Fruit fly (Drosophila melanogaster) whole organism, wandering third instar larva: ENCODE measurements around the gene CheB93b.

Experiments
- CG32264 ChIP-seq: fragments of 200-800 bp; sonication (Bioruptor generic); optimal IDR thresholded peaks from 2 replicates; lab custom pipeline; 2016; ENCODE audit warnings: missing biosample characterization, missing genetic modification characterization
- CrebA ChIP-seq: fragments of 200-800 bp; sonication (Bioruptor generic); optimal IDR thresholded peaks from 2 replicates; lab custom pipeline; 2016; ENCODE audit warnings: missing biosample characterization, mild to moderate bottlenecking, missing genetic modification characterization, borderline replicate concordance
- Dfd ChIP-seq: fragments of >200 bp; optimal IDR thresholded peaks from 2 replicates; lab custom pipeline; 2017; ENCODE audit warnings: missing biosample characterization, missing genetic modification characterization
- Dif ChIP-seq: fragments of 200-275, 200-300 bp; sonication (Bioruptor generic); optimal IDR thresholded peaks from 2 replicates; lab custom pipeline; 2018; ENCODE audit warnings: missing biosample characterization, missing genetic modification characterization; ENCODE audit not compliant: partially characterized antibody
- GATAd ChIP-seq: sonication (Bioruptor generic); optimal IDR thresholded peaks from 2 replicates; lab custom pipeline; 2016; ENCODE audit warnings: missing biosample characterization, missing genetic modification characterization
- HLH106 ChIP-seq: fragments of 200-800 bp; optimal IDR thresholded peaks from 3 replicates; lab custom pipeline; 2019; ENCODE audit warnings: missing biosample characterization, mild to moderate bottlenecking, missing genetic modification characterization, moderate library complexity
- Hnf4 ChIP-seq: fragments of 200-800 bp; sonication (Bioruptor generic); optimal IDR thresholded peaks from 2 replicates; lab custom pipeline; 2016; ENCODE audit warnings: missing biosample characterization, mild to moderate bottlenecking, missing genetic modification characterization
- Hr78 ChIP-seq: fragments of >200 bp; optimal IDR thresholded peaks from 2 replicates; lab custom pipeline; 2017; ENCODE audit warnings: missing biosample characterization, missing genetic modification characterization
- Hr83 ChIP-seq: fragments of 200-300 bp; sonication (Bioruptor generic); optimal IDR thresholded peaks from 2 replicates; lab custom pipeline; 2016; ENCODE audit warnings: missing biosample characterization, mild to moderate bottlenecking, missing genetic modification characterization, moderate library complexity; ENCODE audit not compliant: poor library complexity, severe bottlenecking
- Myc ChIP-seq: fragments of >200 bp; optimal IDR thresholded peaks from 2 replicates; lab custom pipeline; 2017
- N ChIP-seq: fragments of >200 bp; optimal IDR thresholded peaks from 2 replicates; lab custom pipeline; 2018; ENCODE audit warnings: missing biosample characterization, missing external identifiers, missing genetic modification characterization
- Rel ChIP-seq, 2 experiments: fragments of 200-800 bp; sonication (Bioruptor generic) in 1 of 2; optimal IDR thresholded peaks; 2 replicates in 1 of 2; 3 replicates in 1 of 2; lab custom pipeline; 2016 to 2019; ENCODE audit warnings: mild to moderate bottlenecking in 2 of 2, missing biosample characterization in 2 of 2, missing genetic modification characterization in 2 of 2, moderate library complexity in 1 of 2
- Vsx2 ChIP-seq: fragments of 200-300, 225-300 bp; sonication (Bioruptor generic); optimal IDR thresholded peaks from 2 replicates; lab custom pipeline; 2018; ENCODE audit warnings: missing biosample characterization, missing genetic modification characterization; ENCODE audit not compliant: partially characterized antibody
- br ChIP-seq: fragments of 200-800 bp; sonication (Bioruptor generic); optimal IDR thresholded peaks from 2 replicates; lab custom pipeline; 2016; ENCODE audit warnings: missing biosample characterization, missing genetic modification characterization
- brk ChIP-seq: fragments of 200-800 bp; sonication (Bioruptor generic); optimal IDR thresholded peaks from 2 replicates; lab custom pipeline; 2016; ENCODE audit warnings: missing biosample characterization, mild to moderate bottlenecking, missing genetic modification characterization
- dl ChIP-seq, 2 experiments: fragments of 175-275, 200-275 bp in 1 of 2; fragments of 200-275 bp in 1 of 2; sonication (Bioruptor generic); optimal IDR thresholded peaks; lab custom pipeline; 2018; ENCODE audit warnings: mild to moderate bottlenecking in 2 of 2, missing biosample characterization in 2 of 2, missing genetic modification characterization in 2 of 2, moderate library complexity in 2 of 2; ENCODE audit not compliant: partially characterized antibody in 2 of 2, insufficient read depth in 1 of 2
- dmrt93B ChIP-seq: fragments of 200-800 bp; sonication (Bioruptor generic); optimal IDR thresholded peaks from 2 replicates; lab custom pipeline; 2018; ENCODE audit warnings: missing biosample characterization, mild to moderate bottlenecking, missing genetic modification characterization
- foxo ChIP-seq, 2 experiments: fragments of 200-800 bp; sonication (Bioruptor generic); optimal IDR thresholded peaks; 2 replicates in 1 of 2; 3 replicates in 1 of 2; lab custom pipeline; 2016 to 2017; ENCODE audit warnings: missing biosample characterization in 2 of 2, missing genetic modification characterization in 2 of 2
- h ChIP-seq: fragments of 200-800 bp; sonication (Bioruptor generic); optimal IDR thresholded peaks from 3 replicates; lab custom pipeline; 2016; ENCODE audit warnings: missing biosample characterization, mild to moderate bottlenecking, missing genetic modification characterization
- lola ChIP-seq: fragments of >200 bp; optimal IDR thresholded peaks from 2 replicates; lab custom pipeline; 2017; ENCODE audit warnings: missing biosample characterization, missing genetic modification characterization
- pan ChIP-seq: fragments of >200 bp; optimal IDR thresholded peaks from 2 replicates; lab custom pipeline; 2017
- psq ChIP-seq: fragments of 200-800 bp; sonication (Bioruptor generic); optimal IDR thresholded peaks from 3 replicates; lab custom pipeline; 2017; ENCODE audit warnings: missing biosample characterization, mild to moderate bottlenecking, missing genetic modification characterization, moderate library complexity
- rgr ChIP-seq: fragments of 200-800 bp; sonication (Bioruptor generic); optimal IDR thresholded peaks from 3 replicates; lab custom pipeline; 2016; ENCODE audit warnings: missing biosample characterization, mild to moderate bottlenecking, missing genetic modification characterization
- sage ChIP-seq: fragments of 200-800 bp; sonication (Bioruptor generic); optimal IDR thresholded peaks from 2 replicates; lab custom pipeline; 2016; ENCODE audit warnings: missing biosample characterization, mild to moderate bottlenecking, missing genetic modification characterization
- sv ChIP-seq: fragments of 200-800 bp; sonication (Bioruptor generic); optimal IDR thresholded peaks from 3 replicates; lab custom pipeline; 2016; ENCODE audit warnings: missing biosample characterization, missing genetic modification characterization
- tai ChIP-seq: sonication (Bioruptor generic); optimal IDR thresholded peaks from 2 replicates; lab custom pipeline; 2016; ENCODE audit warnings: missing biosample characterization, missing genetic modification characterization
- usp ChIP-seq: fragments of >200 bp; optimal IDR thresholded peaks from 2 replicates; lab custom pipeline; 2017; ENCODE audit warnings: missing biosample characterization, missing genetic modification characterization
- woc ChIP-seq: sonication (Bioruptor generic); optimal IDR thresholded peaks from 2 replicates; lab custom pipeline; 2016; ENCODE audit warnings: missing biosample characterization, mild to moderate bottlenecking, missing genetic modification characterization

CheB93b gene

DNA sequence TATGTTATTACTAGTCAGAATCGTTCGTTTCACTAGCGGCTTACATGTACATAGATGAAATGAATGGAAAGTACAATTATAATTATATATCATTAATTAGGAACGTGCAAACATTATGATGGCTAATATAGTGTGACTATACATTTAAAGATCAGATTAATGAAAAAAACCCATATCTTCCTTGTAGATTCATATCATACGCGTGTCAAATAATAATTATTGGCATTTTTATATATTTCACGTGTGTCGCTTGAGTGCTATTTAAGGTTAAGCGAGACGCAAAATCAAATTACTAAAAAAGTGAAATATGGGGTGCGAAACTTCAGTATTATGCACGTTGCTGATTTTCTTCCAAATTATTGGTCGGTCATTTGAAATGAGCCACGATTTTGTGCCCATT lies 1.8 kb upstream of the CheB93b start, which contains the start of gene CheB93a:
TSS of gene CheB93a (plus strand) at position 301 of the 400 bp plus-strand sequence.
- TF ChIP-seq Dif (GFP tag; lab: Kevin White, UChicago) (no peak), pan (lab: Kevin White, UChicago) (no peak)

DNA sequence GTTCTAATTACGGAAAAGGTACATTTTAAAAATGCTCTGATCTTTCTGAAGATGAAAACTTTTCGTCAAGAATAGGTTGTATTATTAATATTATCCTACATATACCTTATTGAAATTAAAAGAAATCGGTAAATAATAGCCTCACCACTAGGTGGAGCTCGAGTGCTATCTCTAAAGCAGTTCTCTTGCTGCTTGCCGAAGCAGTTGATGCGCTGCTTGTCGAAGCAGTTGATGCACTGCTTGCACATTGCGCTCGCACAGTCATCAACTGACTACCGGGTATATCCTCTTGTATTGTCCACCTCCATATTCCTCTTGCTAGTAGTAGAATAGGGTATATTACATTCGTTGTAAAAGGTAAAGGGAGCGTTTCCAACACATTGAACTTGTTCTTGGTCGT lies 551 bp upstream of the CheB93b start:
- TF ChIP-seq tai (GFP tag; lab: Kevin White, UChicago) (no peak), N (no peak), CG32264 (GFP tag; lab: Kevin White, UChicago) (no peak), Myc (lab: Kevin White, UChicago) (peak; percentile 44), woc (no peak)

DNA sequence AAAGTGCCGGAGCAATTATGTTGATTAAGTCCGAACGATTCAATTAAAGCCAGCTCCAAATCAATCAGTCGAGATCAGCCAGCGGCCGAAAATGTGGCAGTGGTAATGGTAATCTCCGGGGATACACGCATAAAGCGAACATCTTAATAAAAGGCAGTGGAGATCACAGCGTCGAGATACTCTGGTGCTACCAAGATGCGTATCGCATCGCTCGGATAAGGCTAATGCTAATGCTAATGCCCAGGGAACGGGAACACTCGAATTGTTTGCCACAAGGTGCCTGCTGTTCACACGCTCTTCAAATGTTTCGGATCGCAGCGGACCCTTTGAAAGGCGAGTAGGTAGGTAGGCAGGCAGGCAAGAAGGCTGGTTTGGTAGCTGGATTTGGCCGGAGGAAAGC lies 5.2 kb downstream of the CheB93b start:
- TF ChIP-seq rgr (GFP tag; lab: Kevin White, UChicago), result no peak
- TF ChIP-seq Vsx2 (GFP tag; lab: Kevin White, UChicago), result no peak
- no peak for TF ChIP-seq psq (GFP tag; lab: Kevin White, UChicago)
- no peak for TF ChIP-seq Dif (GFP tag; lab: Kevin White, UChicago)
- no peak for TF ChIP-seq br (GFP tag; lab: Kevin White, UChicago)
- TF ChIP-seq CrebA (GFP tag; lab: Kevin White, UChicago), result no peak
- no peak for TF ChIP-seq h
- TF ChIP-seq GATAd, result no peak
- TF ChIP-seq usp, result no peak
- no peak for TF ChIP-seq Rel (GFP tag; optimal IDR thresholded peaks at IDR 0.05; lab: Kevin White, UChicago)
- TF ChIP-seq Rel (tag; optimal IDR thresholded peaks at IDR 0.05; lab: Kevin White, UChicago), result no peak
- no peak for TF ChIP-seq dmrt93B
- no peak for TF ChIP-seq brk (GFP tag; lab: Kevin White, UChicago)
- no peak for TF ChIP-seq lola (GFP tag; lab: Kevin White, UChicago)
- TF ChIP-seq woc, result no peak
- TF ChIP-seq Hr83 (GFP tag; lab: Kevin White, UChicago), result no peak
- TF ChIP-seq HLH106 (tag; lab: Kevin White, UChicago), result no peak
- no peak for TF ChIP-seq sv (GFP tag; lab: Kevin White, UChicago)
- no peak for TF ChIP-seq Hr78 (GFP tag; lab: Kevin White, UChicago)
- no peak for TF ChIP-seq dl (GFP tag; optimal IDR thresholded peaks at IDR 0.05; lab: Kevin White, UChicago; ENCODE audit: insufficient read depth in 1 of 2, partially characterized antibody in 2 of 2)

DNA sequence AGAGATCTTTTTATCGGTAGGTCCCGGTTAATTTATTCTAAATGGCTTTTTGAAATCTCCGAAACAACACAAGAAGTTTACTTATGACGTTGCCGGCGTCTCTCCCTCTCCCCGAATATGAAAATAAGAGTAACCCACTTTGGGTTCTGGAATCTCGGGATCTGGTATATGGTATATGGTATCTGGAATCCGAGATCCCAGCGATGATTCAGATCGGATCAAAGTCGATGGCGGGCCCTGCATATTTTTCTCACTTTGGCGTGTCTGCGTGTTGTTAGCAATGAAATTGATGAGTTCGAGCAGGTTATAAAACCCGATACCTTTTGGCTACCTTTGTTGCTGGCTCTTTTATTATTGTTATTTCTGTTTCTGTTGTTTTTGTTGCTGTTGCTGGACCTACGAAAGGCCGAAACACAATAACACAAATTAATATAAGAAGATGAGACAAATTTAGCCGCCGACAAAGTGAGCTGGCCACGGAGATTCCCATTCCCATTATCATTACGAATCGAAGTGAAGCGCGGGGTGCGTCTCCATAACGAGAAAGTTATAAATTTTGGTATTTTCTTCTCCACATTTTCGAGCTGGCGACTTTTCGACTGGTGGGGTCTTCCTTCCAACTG lies 6.2 kb downstream of the CheB93b start:
- TF ChIP-seq Vsx2 (GFP tag; lab: Kevin White, UChicago) (no peak), Hnf4 (no peak), sage (GFP tag; lab: Kevin White, UChicago) (no peak), tai (GFP tag; lab: Kevin White, UChicago) (no peak), foxo (GFP tag; optimal IDR thresholded peaks at IDR 0.05; lab: Kevin White, UChicago) (no peak), br (GFP tag; lab: Kevin White, UChicago) (no peak), HLH106 (tag; lab: Kevin White, UChicago) (no peak)

DNA sequence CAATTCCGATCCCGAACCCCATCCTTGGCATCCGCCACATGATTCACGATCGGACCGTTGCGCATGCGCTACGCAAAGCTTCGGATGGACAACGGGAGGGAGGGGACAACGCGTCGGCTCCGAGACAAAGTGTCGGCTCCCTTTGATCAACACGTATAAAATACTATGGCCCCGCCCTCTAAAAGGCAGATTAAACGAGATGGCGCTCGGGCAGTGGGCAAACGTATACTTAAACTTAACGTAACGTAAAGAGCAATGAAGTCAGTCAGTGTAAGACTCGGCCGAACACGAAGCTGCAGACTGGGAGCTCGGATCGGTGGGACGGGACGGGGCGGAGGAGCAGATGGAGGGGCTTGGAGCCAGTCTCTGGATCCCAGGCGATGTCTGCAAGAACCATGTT lies 8.0 kb downstream of the CheB93b start:
- no peak for TF ChIP-seq Dfd (GFP tag; lab: Kevin White, UChicago)
- no peak for TF ChIP-seq dl (GFP tag; optimal IDR thresholded peaks at IDR 0.05; lab: Kevin White, UChicago; ENCODE audit: insufficient read depth in 1 of 2, partially characterized antibody in 2 of 2)
- TF ChIP-seq HLH106 (tag; lab: Kevin White, UChicago), result no peak
- no peak for TF ChIP-seq Hnf4
- no peak for TF ChIP-seq Hr78 (GFP tag; lab: Kevin White, UChicago)
- no peak for TF ChIP-seq rgr (GFP tag; lab: Kevin White, UChicago)
- no peak for TF ChIP-seq Hr83 (GFP tag; lab: Kevin White, UChicago)

DNA sequence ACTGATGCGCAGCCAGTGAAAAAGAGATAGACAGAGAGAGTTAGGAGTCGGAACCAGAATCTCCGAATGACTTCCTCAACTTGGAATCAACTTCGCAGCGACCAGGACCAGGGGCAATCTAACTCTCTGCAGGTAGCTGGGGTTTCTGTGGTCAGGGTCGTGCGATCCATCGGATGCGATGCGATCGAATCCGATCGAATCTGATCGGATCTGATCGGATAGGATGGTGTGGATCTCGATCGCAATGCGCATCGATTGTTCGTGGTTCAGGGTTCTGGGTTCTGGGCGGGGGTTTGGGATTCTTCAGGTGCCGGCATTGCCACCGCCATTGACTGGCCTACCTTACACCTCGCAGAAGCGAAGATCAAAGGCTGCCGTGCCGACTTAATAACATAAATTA lies 10.3 kb downstream of the CheB93b start:
- TF ChIP-seq Myc (lab: Kevin White, UChicago), result no peak
- TF ChIP-seq, all 38 proteins: peak for 0
